Worm (Caenorhabditis elegans): ENCODE results near the gene C10A4.4.

DNA sequence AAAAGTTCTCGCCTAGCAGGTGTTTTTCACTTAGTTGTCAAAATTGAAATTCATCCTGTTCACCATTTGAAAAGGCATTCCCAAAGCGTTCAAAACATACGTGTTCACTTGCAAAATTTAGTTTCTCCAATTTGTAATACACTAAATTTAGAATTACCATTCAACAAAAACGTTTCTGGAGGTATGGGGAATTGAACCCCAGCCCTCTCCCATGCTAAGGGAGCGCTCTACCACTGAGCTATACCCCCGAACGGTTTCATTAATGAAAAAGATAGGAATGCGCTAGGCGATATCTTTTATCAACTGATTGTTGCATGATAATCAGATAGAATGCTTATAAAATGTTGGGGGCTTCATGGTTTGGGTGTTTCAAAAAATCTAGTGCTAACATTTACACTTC is 22.3 kb upstream of the C10A4.4 start:
- TF ChIP-seq nhr-77 (tag; optimal IDR thresholded peaks at IDR 0.05) (no peak), elt-2 (tag; optimal IDR thresholded peaks at IDR 0.05) (no peak), lin-39 (tag; optimal IDR thresholded peaks at IDR 0.05) (no peak), F16B12.6 (tag; optimal IDR thresholded peaks at IDR 0.05) (no peak), nhr-237 (tag; optimal IDR thresholded peaks at IDR 0.05) (no peak), rnt-1 (tag; optimal IDR thresholded peaks at IDR 0.05) (no peak)
